Worm (Caenorhabditis elegans) whole organism, L4 larva: Measurements from ENCODE around the gene K09G1.2.

Source experiments
- ama-1 ChIP-seq: fragments of 150-350 bp; optimal IDR thresholded peaks from 2 replicates; lab custom pipeline; 2014; ENCODE audit warnings: inconsistent platforms, mixed read lengths
- ces-1 ChIP-seq: fragments of 150-350 bp; sonication (generic microtip); optimal IDR thresholded peaks from 4 replicates; lab custom pipeline; 2014; ENCODE audit warnings: missing biosample characterization, missing genetic modification reagents, missing genetic modification characterization
- dmd-6 ChIP-seq: fragments of 200-800 bp; sonication (Bioruptor generic); IDR thresholded peaks from 2 replicates; pipeline ENCODE4 v1.3.6; 2022; ENCODE audit warnings: missing genetic modification reagents, missing genetic modification characterization, missing compliant biosample characterization
- dmd-9 ChIP-seq: fragments of 200-800 bp; sonication (Bioruptor generic); IDR thresholded peaks from 2 replicates; pipeline ENCODE4 v1.3.6; 2022; ENCODE audit warnings: missing genetic modification reagents, missing genetic modification characterization, missing compliant biosample characterization
- dpl-1 ChIP-seq: fragments of 150-350 bp; optimal IDR thresholded peaks from 2 replicates; lab custom pipeline; 2014; ENCODE audit warnings: missing biosample characterization, missing genetic modification reagents, missing genetic modification characterization
- lin-29 ChIP-seq: fragments of 200-800 bp; sonication (Bioruptor generic); IDR thresholded peaks from 2 replicates; pipeline ENCODE4 v1.3.6; 2022; ENCODE audit warnings: missing genetic modification reagents, missing genetic modification characterization, missing compliant biosample characterization
- nhr-25 ChIP-seq: sonication (generic microtip); optimal IDR thresholded peaks from 2 replicates; lab custom pipeline; 2017; ENCODE audit warnings: missing genetic modification characterization, mild to moderate bottlenecking, missing compliant biosample characterization, antibody characterized with exemption, moderate library complexity, borderline replicate concordance; ENCODE audit not compliant: insufficient read depth
- pqm-1 ChIP-seq: sonication (generic microtip); optimal IDR thresholded peaks from 2 replicates; lab custom pipeline; 2017; ENCODE audit warnings: missing biosample characterization, missing genetic modification characterization
- skn-1 ChIP-seq: fragments of 150-350 bp; optimal IDR thresholded peaks from 2 replicates; lab custom pipeline; 2014; ENCODE audit warnings: missing biosample characterization, missing genetic modification characterization
- unc-39 ChIP-seq: sonication (generic microtip); optimal IDR thresholded peaks from 2 replicates; lab custom pipeline; 2017; ENCODE audit warnings: missing biosample characterization, missing genetic modification characterization

- TF ChIP-seq unc-39 (tag; lab: Kevin White, UChicago): no peak
- no peak for TF ChIP-seq ama-1 (lab: Kevin White, UChicago)
- no peak for TF ChIP-seq dmd-6 (GFP tag; lab: Robert Waterston, UW)
- no peak for TF ChIP-seq pqm-1 (tag; lab: Kevin White, UChicago)
- TF ChIP-seq nhr-25: no peak
- no peak for TF ChIP-seq skn-1 (tag; lab: Kevin White, UChicago)
- no peak for TF ChIP-seq dmd-9 (GFP tag; lab: Robert Waterston, UW)
- TF ChIP-seq lin-29 (GFP tag; lab: Robert Waterston, UW): no peak
- TF ChIP-seq ces-1: no peak
- no peak for TF ChIP-seq dpl-1
These were observed 18.8 kb downstream of the K09G1.2 start for ce11 chrV:9609217-9609616.
